Worm (Caenorhabditis elegans): ENCODE results near the gene swm-1.

- TF ChIP-seq tbx-7 (tag; optimal IDR thresholded peaks at IDR 0.05) (no peak), sox-2 (GFP tag; IDR thresholded peaks at IDR 0.05) (no peak), dmd-4 (tag; optimal IDR thresholded peaks at IDR 0.05; ENCODE audit: borderline replicate concordance) (no peak), mec-3 (tag; optimal IDR thresholded peaks at IDR 0.05; ENCODE audit: borderline replicate concordance) (no peak), pqm-1 (tag; optimal IDR thresholded peaks at IDR 0.05) (no peak), fkh-10 (GFP tag; optimal IDR thresholded peaks at IDR 0.05) (no peak), ama-1 (optimal IDR thresholded peaks at IDR 0.05) (no peak), ahr-1 (tag; optimal IDR thresholded peaks at IDR 0.05) (no peak), eyg-1 (tag; optimal IDR thresholded peaks at IDR 0.05) (no peak), fkh-6 (tag; optimal IDR thresholded peaks at IDR 0.05) (no peak), ref-2 (tag; optimal IDR thresholded peaks at IDR 0.05) (no peak), ceh-30 (tag; optimal IDR thresholded peaks at IDR 0.05) (no peak), zip-5 (tag; optimal IDR thresholded peaks at IDR 0.05) (no peak)
Measured at ce11 chrV:9098280-9098973, 43.8 kb upstream of the swm-1 start, which contains the start of gene F21C10.9.
